Fruit fly (Drosophila melanogaster): Measurements from ENCODE around the gene ghi.
A peak's percentile ranks its signal among the peaks of the same experiment; 100 is the strongest.

Gene ghi

DNA sequence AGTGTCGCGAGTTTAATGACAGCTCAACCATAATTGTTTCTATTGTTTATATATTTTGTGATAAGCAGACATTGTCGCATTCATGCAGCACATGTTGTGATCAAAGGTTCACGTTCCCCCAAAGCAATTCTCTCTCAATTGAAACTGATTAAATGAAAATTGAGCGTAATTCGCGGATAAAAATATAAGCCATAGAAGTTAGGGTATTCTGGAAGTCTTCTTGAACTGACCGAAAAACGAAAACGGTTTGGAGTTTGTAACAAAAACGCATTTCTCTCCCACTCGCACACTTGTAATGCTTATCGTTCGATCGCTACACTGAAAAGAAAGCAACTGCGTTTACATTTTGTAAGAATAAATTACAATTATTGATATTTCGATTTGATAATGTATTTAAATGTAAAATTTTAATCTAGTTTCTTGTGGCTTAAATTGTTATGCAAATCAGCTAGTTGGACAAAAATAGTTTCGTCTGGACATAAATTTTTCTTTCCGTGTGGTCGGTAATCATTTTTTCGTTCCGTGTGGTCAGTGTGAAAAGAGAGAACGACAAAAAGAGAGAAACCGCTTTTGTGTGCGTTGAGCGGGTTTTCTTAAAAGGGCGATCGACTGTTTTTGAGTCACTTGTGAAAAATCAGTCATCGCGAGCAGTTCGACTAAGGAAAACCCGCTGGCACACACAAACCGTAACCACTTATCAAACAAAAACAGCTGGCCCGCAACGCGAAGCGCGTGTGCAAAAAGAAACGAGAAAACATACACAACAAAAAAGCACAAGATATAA, 28.8 kb upstream of the ghi start, which contains the start of gene aay:
Gene aay (plus strand): TSS at position 618 of the 784 bp plus-strand sequence.
- TF ChIP-seq usp (GFP tag; optimal IDR thresholded peaks at IDR 0.05), result no peak
- no peak for TF ChIP-seq pan (optimal IDR thresholded peaks at IDR 0.05)
- TF ChIP-seq CG8478 (optimal IDR thresholded peaks at IDR 0.05), result no peak
- no peak for TF ChIP-seq EcR (GFP tag; optimal IDR thresholded peaks at IDR 0.05)
- no peak for TF ChIP-seq Dll (optimal IDR thresholded peaks at IDR 0.05)
- TF ChIP-seq psq (optimal IDR thresholded peaks at IDR 0.05), result no peak

DNA sequence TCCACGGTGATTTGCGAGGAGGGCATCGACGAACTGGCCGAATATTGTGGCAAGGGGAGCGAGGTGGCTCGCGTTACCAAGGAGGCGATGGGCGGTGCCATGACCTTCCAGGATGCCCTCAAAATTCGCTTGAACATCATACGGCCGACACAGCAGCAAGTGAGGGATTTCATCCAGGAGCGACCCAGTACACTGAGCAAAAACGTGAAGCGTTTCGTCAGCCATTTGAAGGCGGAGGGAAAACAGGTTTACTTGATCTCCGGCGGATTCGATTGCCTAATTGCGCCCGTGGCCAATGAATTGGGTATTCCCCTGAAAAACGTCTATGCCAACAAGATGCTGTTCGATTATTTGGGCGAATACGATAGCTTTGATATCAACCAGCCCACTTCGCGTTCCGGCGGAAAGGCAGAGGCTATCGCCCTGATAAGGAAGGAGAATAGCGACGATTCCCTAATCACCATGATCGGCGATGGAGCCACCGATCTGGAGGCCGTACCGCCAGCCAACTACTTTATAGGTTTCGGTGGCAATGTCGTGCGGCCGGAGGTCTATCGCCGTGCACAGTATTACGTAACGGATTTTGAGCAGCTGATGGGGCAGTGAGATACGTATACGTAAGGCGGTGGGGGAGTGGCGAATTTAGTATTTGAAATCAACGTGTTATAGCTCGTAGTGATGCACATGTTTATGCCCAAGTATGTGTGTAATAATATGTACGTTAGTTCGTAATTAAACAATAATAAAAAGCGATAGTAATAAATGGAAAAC, 27.7 kb upstream of the ghi start:
- no peak for TF ChIP-seq pan (optimal IDR thresholded peaks at IDR 0.05)

- TF ChIP-seq psq (optimal IDR thresholded peaks at IDR 0.05) (no peak), pan (optimal IDR thresholded peaks at IDR 0.05) (no peak), usp (GFP tag; optimal IDR thresholded peaks at IDR 0.05) (no peak), CG8478 (optimal IDR thresholded peaks at IDR 0.05) (no peak), Dll (optimal IDR thresholded peaks at IDR 0.05) (no peak), EcR (GFP tag; optimal IDR thresholded peaks at IDR 0.05) (no peak)
Measured at dm6 chr3L:9424528-9424911, 27.2 kb upstream of the ghi start.

- TF ChIP-seq usp (GFP tag; optimal IDR thresholded peaks at IDR 0.05), result no peak
- TF ChIP-seq CG8478 (optimal IDR thresholded peaks at IDR 0.05), result no peak
- TF ChIP-seq pan (optimal IDR thresholded peaks at IDR 0.05), result no peak
- no peak for TF ChIP-seq Dll (optimal IDR thresholded peaks at IDR 0.05)
- TF ChIP-seq EcR (GFP tag; optimal IDR thresholded peaks at IDR 0.05), result no peak
- TF ChIP-seq psq (optimal IDR thresholded peaks at IDR 0.05), result no peak
Measured at dm6 chr3L:9425838-9426237, 25.8 kb upstream of the ghi start.

dm6 chr3L:9426656-9427294, 24.9 kb upstream of the ghi start, which contains the start of the genes Atat and Shc:
TSS of gene Atat (minus strand) at chr3L:9426758.
TSS of gene Shc (plus strand) at chr3L:9427010.
- no peak for TF ChIP-seq EcR (GFP tag; optimal IDR thresholded peaks at IDR 0.05)
- TF ChIP-seq psq (optimal IDR thresholded peaks at IDR 0.05), result no peak
- TF ChIP-seq Dll (optimal IDR thresholded peaks at IDR 0.05), result no peak
- no peak for TF ChIP-seq usp (GFP tag; optimal IDR thresholded peaks at IDR 0.05)
- TF ChIP-seq CG8478 (optimal IDR thresholded peaks at IDR 0.05), result no peak
- TF ChIP-seq pan (optimal IDR thresholded peaks at IDR 0.05), result no peak

- TF ChIP-seq pan (optimal IDR thresholded peaks at IDR 0.05), result no peak
- TF ChIP-seq EcR (GFP tag; optimal IDR thresholded peaks at IDR 0.05), result no peak
- no peak for TF ChIP-seq psq (optimal IDR thresholded peaks at IDR 0.05)
- no peak for TF ChIP-seq CG8478 (optimal IDR thresholded peaks at IDR 0.05)
- TF ChIP-seq usp (GFP tag; optimal IDR thresholded peaks at IDR 0.05), result no peak
- no peak for TF ChIP-seq Dll (optimal IDR thresholded peaks at IDR 0.05)
Measured at dm6 chr3L:9429665-9430607, 21.7 kb upstream of the ghi start, which contains the start of the genes RpS17 and MTF-1. TSS of gene RpS17 (minus strand) at chr3L:9429821. TSS of gene MTF-1 (plus strand) at chr3L:9430312.

DNA sequence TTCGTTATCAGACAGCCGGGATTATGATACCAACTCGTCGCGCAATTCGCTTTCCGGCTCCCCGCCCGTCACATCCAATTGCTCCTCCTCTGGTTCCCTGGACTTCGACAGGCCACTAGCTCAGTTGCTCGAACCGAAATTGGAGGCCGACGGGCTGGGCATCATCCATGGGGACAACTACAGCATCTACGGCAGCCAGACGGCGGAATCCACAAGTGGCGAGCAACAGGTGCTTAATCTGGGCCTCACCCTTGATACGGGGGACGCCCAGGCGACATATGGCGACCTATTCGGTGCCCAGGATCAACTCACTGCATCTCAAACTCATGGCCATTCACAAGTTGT, 21.1 kb upstream of the ghi start:
- TF ChIP-seq CG8478 (optimal IDR thresholded peaks at IDR 0.05), result no peak
- no peak for TF ChIP-seq pan (optimal IDR thresholded peaks at IDR 0.05)
- TF ChIP-seq psq (optimal IDR thresholded peaks at IDR 0.05), result no peak
- TF ChIP-seq usp (GFP tag; optimal IDR thresholded peaks at IDR 0.05), result no peak
- TF ChIP-seq Dll (optimal IDR thresholded peaks at IDR 0.05), result no peak
- TF ChIP-seq EcR (GFP tag; optimal IDR thresholded peaks at IDR 0.05), result no peak

dm6 chr3L:9431848-9432623, 19.6 kb upstream of the ghi start:
- TF ChIP-seq CG8478 (optimal IDR thresholded peaks at IDR 0.05) (no peak), pan (optimal IDR thresholded peaks at IDR 0.05) (peak; percentile 4)

DNA sequence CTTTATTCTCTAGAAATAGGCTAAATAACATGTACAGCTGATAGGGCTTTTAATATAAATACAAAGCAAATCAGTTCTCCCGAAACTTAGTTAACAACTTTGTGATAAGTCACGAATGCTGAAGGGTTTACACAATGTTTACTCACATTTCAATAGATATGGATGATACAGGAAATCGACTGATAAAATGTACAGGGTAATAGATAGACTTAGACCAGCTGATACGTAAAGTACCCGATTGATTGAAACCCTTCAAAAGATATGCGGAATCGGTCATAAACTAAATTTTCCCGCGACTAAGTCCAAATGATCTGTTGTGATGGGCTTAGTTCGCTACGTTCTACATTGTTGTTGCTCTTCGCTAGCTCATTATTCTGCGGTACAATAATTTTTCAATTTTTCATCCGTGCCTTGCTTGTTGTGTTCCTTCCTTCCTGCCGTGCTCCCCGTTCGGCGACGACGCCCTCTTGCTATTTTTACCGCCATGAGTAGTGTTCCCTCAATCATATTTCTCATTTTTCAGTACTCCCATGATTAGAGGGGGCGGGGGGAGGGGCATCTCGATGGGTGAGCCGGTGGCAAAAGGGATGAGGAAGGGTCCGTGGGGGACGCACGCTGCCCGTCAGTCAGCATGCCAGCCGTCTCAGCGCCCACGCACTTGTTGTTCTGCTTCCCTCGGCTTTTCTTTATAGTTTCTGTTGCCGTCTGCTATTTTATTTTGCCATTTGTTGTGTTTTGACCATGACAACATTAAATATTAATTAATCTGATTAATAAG, 18.7 kb upstream of the ghi start:
- TF ChIP-seq pan (optimal IDR thresholded peaks at IDR 0.05) (no peak), usp (GFP tag; optimal IDR thresholded peaks at IDR 0.05) (no peak), EcR (GFP tag; optimal IDR thresholded peaks at IDR 0.05) (no peak), CG8478 (optimal IDR thresholded peaks at IDR 0.05) (no peak), Dll (optimal IDR thresholded peaks at IDR 0.05) (no peak), psq (optimal IDR thresholded peaks at IDR 0.05) (no peak)

dm6 chr3L:9435315-9435714, 16.4 kb upstream of the ghi start, which contains the start of gene CG42526:
TSS of gene CG42526 (minus strand) at chr3L:9435399.
- no peak for TF ChIP-seq EcR (GFP tag; optimal IDR thresholded peaks at IDR 0.05)
- TF ChIP-seq psq (optimal IDR thresholded peaks at IDR 0.05), result no peak
- TF ChIP-seq usp (GFP tag; optimal IDR thresholded peaks at IDR 0.05), result no peak
- TF ChIP-seq pan (optimal IDR thresholded peaks at IDR 0.05), result no peak
- TF ChIP-seq Dll (optimal IDR thresholded peaks at IDR 0.05), result no peak
- TF ChIP-seq CG8478 (optimal IDR thresholded peaks at IDR 0.05), result no peak

All from whole organism.